Fruit fly (Drosophila melanogaster): Measurements from ENCODE around the gene Mcm2.

Gene Mcm2

dm6 chr3R:8308515-8308959 lies 43.8 kb downstream of the Mcm2 start, which contains the start of gene tex:
tex (minus strand) TSS chr3R:8308645.
- TF ChIP-seq chinmo (GFP tag; IDR thresholded peaks at IDR 0.05; ENCODE audit: partially characterized antibody), result no peak
- peak in 1 of 2 experiments; percentile 1 for TF ChIP-seq Hr78 (GFP tag; optimal IDR thresholded peaks at IDR 0.05)
- peak; percentile 61 for TF ChIP-seq ara (GFP tag; IDR thresholded peaks at IDR 0.05)
- TF ChIP-seq nmo (GFP tag; optimal IDR thresholded peaks at IDR 0.05), result peak; percentile 55
- peak; percentile 35 for TF ChIP-seq Mes4 (GFP tag; optimal IDR thresholded peaks at IDR 0.05)
- TF ChIP-seq cwo (GFP tag; optimal IDR thresholded peaks at IDR 0.05), result no peak
- peak; percentile 54 for TF ChIP-seq salm (tag; optimal IDR thresholded peaks at IDR 0.05)
- no peak for TF ChIP-seq hkb (optimal IDR thresholded peaks at IDR 0.05)
- peak; percentile 37; the same call in 1 of the 2 replicates for TF ChIP-seq hkb (GFP tag; IDR thresholded peaks at IDR 0.05)
- TF ChIP-seq CG32767 (GFP tag; IDR thresholded peaks at IDR 0.05), result no peak
- no peak for TF ChIP-seq CG7357 (GFP tag; IDR thresholded peaks at IDR 0.05)
- no peak for TF ChIP-seq br (optimal IDR thresholded peaks at IDR 0.05)
- no peak for TF ChIP-seq ewg (GFP tag; optimal IDR thresholded peaks at IDR 0.05)
- no peak for TF ChIP-seq CG18476 (GFP tag; optimal IDR thresholded peaks at IDR 0.05)
- TF ChIP-seq CG7987 (GFP tag; optimal IDR thresholded peaks at IDR 0.05), result peak; percentile 78
- TF ChIP-seq CG4820 (GFP tag; optimal IDR thresholded peaks at IDR 0.05), result no peak
- peak; percentile 47 for TF ChIP-seq CG31365 (tag; optimal IDR thresholded peaks at IDR 0.05)
- no peak for TF ChIP-seq CG3726 (GFP tag; IDR thresholded peaks at IDR 0.05)
- peak; percentile 80 for TF ChIP-seq ATbp (GFP tag; optimal IDR thresholded peaks at IDR 0.05)
- peak in 1 of 2 experiments; percentile 16 for TF ChIP-seq tll (GFP tag; optimal IDR thresholded peaks at IDR 0.05)
- peak; percentile 43 for TF ChIP-seq oc (tag; optimal IDR thresholded peaks at IDR 0.05)
- TF ChIP-seq Med (GFP tag), result peak; percentile 84
- TF ChIP-seq lmd (GFP tag; IDR thresholded peaks at IDR 0.05), result no peak
- TF ChIP-seq CG6791 (GFP tag; IDR thresholded peaks at IDR 0.05; ENCODE audit: partially characterized antibody), result no peak
- no peak for TF ChIP-seq Poxn (GFP tag; IDR thresholded peaks at IDR 0.05)
- no peak for TF ChIP-seq CG13624 (GFP tag; optimal IDR thresholded peaks at IDR 0.05)
- TF ChIP-seq Hr3 (GFP tag; optimal IDR thresholded peaks at IDR 0.05), result no peak
- no peak for TF ChIP-seq CG6765 (GFP tag; optimal IDR thresholded peaks at IDR 0.05)
- peak; percentile 24 for TF ChIP-seq CG7745 (tag; optimal IDR thresholded peaks at IDR 0.05)
- TF ChIP-seq slou (GFP tag; optimal IDR thresholded peaks at IDR 0.05), result no peak
- TF ChIP-seq Lhr (GFP tag; optimal IDR thresholded peaks at IDR 0.05), result peak; percentile 55
- peak; percentile 29 for TF ChIP-seq dmrt11E (tag; optimal IDR thresholded peaks at IDR 0.05)
- peak; percentile 37; the same call in 2 of the 3 replicates for TF ChIP-seq CG17361 (GFP tag; IDR thresholded peaks at IDR 0.05)
- TF ChIP-seq CG12659 (GFP tag; optimal IDR thresholded peaks at IDR 0.05), result no peak
- no peak for TF ChIP-seq CG10462 (GFP tag; optimal IDR thresholded peaks at IDR 0.05)
- TF ChIP-seq her (GFP tag; optimal IDR thresholded peaks at IDR 0.05), result no peak
- peak; percentile 52 for TF ChIP-seq CG8290 (GFP tag; optimal IDR thresholded peaks at IDR 0.05)
- no peak for TF ChIP-seq CG8290 (tag; optimal IDR thresholded peaks at IDR 0.05)
- no peak for TF ChIP-seq pb (GFP tag; optimal IDR thresholded peaks at IDR 0.05)
- peak; percentile 76 for TF ChIP-seq MBD-R2 (GFP tag; IDR thresholded peaks at IDR 0.05)
- TF ChIP-seq CG11093 (GFP tag; IDR thresholded peaks at IDR 0.05), result no peak
- no peak for TF ChIP-seq nom (GFP tag; optimal IDR thresholded peaks at IDR 0.05)
- TF ChIP-seq CG4730 (GFP tag; IDR thresholded peaks at IDR 0.05), result no peak
- TF ChIP-seq maf-S (GFP tag; optimal IDR thresholded peaks at IDR 0.05), result no peak
- TF ChIP-seq Rx (GFP tag; IDR thresholded peaks at IDR 0.05), result no peak
- no peak for TF ChIP-seq Side (GFP tag; optimal IDR thresholded peaks at IDR 0.05)
- no peak for TF ChIP-seq Nf-YA (GFP tag; IDR thresholded peaks at IDR 0.05)
- no peak for TF ChIP-seq gce (GFP tag; IDR thresholded peaks at IDR 0.05)
- TF ChIP-seq CG8388 (GFP tag; optimal IDR thresholded peaks at IDR 0.05), result peak; percentile 19
- TF ChIP-seq CG1602 (GFP tag; optimal IDR thresholded peaks at IDR 0.05), result no peak
- no peak for TF ChIP-seq CG11247 (GFP tag; IDR thresholded peaks at IDR 0.05)
- peak; percentile 67 for TF ChIP-seq Blimp-1 (GFP tag; optimal IDR thresholded peaks at IDR 0.05)

Data from whole organism, embryonic.